Fruit fly (Drosophila melanogaster) whole organism, embryonic: ENCODE results near the gene CG1983.

Experiments
- ATbp ChIP-seq: fragments of 200-800 bp; sonication (Bioruptor generic); optimal IDR thresholded peaks from 2 replicates; lab custom pipeline; 2017; ENCODE audit warnings: missing biosample characterization, mild to moderate bottlenecking, missing genetic modification characterization, missing genetic modification reagents
- Abd-B ChIP-seq: fragments of 200-800 bp; sonication (Bioruptor generic); optimal IDR thresholded peaks from 2 replicates; lab custom pipeline; 2018; ENCODE audit warnings: missing biosample characterization, mild to moderate bottlenecking, missing genetic modification characterization, moderate library complexity
- Atf-2 ChIP-seq: fragments of 200-800 bp; sonication (Bioruptor generic); optimal IDR thresholded peaks from 2 replicates; lab custom pipeline; 2016; ENCODE audit warnings: missing biosample characterization, missing genetic modification characterization
- B-H1 ChIP-seq: fragments of 200-800 bp; sonication (Bioruptor generic); IDR thresholded peaks from 3 replicates; pipeline ENCODE4 v1.3.6; 2022; ENCODE audit warnings: missing biosample characterization, missing genetic modification characterization
- CG12155 ChIP-seq: fragments of 200-800 bp; sonication (Bioruptor generic); optimal IDR thresholded peaks from 3 replicates; lab custom pipeline; 2016; ENCODE audit warnings: missing biosample characterization, missing genetic modification characterization
- CG16779 ChIP-seq: fragments of 200-800 bp; sonication (Bioruptor generic); IDR thresholded peaks from 2 replicates; pipeline ENCODE4 v1.3.6; 2022; ENCODE audit warnings: missing biosample characterization, missing genetic modification characterization
- CG17328 ChIP-seq: fragments of 200-800 bp; sonication (Bioruptor generic); IDR thresholded peaks from 2 replicates; pipeline ENCODE4 v1.3.6; 2022; ENCODE audit warnings: missing biosample characterization, missing genetic modification characterization
- CG18262 ChIP-seq: fragments of 200-800 bp; optimal IDR thresholded peaks from 3 replicates; lab custom pipeline; 2019; ENCODE audit warnings: missing biosample characterization, mild to moderate bottlenecking, missing genetic modification characterization, moderate library complexity
- CG18476 ChIP-seq: fragments of 200-800 bp; sonication (Bioruptor generic); optimal IDR thresholded peaks from 2 replicates; lab custom pipeline; 2016; ENCODE audit warnings: missing biosample characterization, mild to moderate bottlenecking, missing genetic modification characterization
- CG2116 ChIP-seq: fragments of 200-800 bp; sonication (Bioruptor generic); optimal IDR thresholded peaks from 3 replicates; lab custom pipeline; 2018; ENCODE audit warnings: missing biosample characterization, mild to moderate bottlenecking, missing genetic modification characterization
- CG2678 ChIP-seq: fragments of 200-800 bp; sonication (Bioruptor generic); optimal IDR thresholded peaks from 3 replicates; lab custom pipeline; 2019; ENCODE audit warnings: missing biosample characterization, mild to moderate bottlenecking, missing genetic modification characterization, moderate library complexity
- CG2889 ChIP-seq: fragments of 200-800 bp; sonication (Bioruptor generic); IDR thresholded peaks from 3 replicates; pipeline ENCODE4 v1.3.6; 2022; ENCODE audit warnings: missing biosample characterization, missing genetic modification characterization
- CG3847 ChIP-seq: fragments of 200-800 bp; sonication (Bioruptor generic); IDR thresholded peaks from 2 replicates; pipeline ENCODE4 v1.3.6; 2022; ENCODE audit warnings: missing biosample characterization, missing genetic modification characterization
- CG4820 ChIP-seq: fragments of 200-800 bp; sonication (Bioruptor generic); optimal IDR thresholded peaks from 3 replicates; lab custom pipeline; 2016; ENCODE audit warnings: missing biosample characterization, missing genetic modification characterization
- CG5245 ChIP-seq: fragments of 200-800 bp; sonication (Bioruptor generic); optimal IDR thresholded peaks from 3 replicates; lab custom pipeline; 2016; ENCODE audit warnings: missing biosample characterization, missing genetic modification characterization
- CG5953 ChIP-seq: fragments of 200-800 bp; sonication (Bioruptor generic); IDR thresholded peaks from 2 replicates; pipeline ENCODE4 v1.3.6; 2022; ENCODE audit warnings: missing biosample characterization, missing genetic modification characterization
- CG6254 ChIP-seq: fragments of 200-800 bp; sonication (Bioruptor generic); optimal IDR thresholded peaks from 3 replicates; lab custom pipeline; 2017; ENCODE audit warnings: mild to moderate bottlenecking, missing biosample characterization, missing genetic modification reagents, missing genetic modification characterization
- CG6272 ChIP-seq: fragments of 200-800 bp; sonication (Bioruptor generic); IDR thresholded peaks from 2 replicates; pipeline ENCODE4 v1.3.6; 2022; ENCODE audit warnings: missing biosample characterization, missing genetic modification characterization
- CG6765 ChIP-seq: fragments of 200-800 bp; sonication (Bioruptor generic); optimal IDR thresholded peaks from 3 replicates; lab custom pipeline; 2017; ENCODE audit warnings: missing biosample characterization, mild to moderate bottlenecking, missing genetic modification characterization
- CG6791 ChIP-seq: fragments of 200-800 bp; sonication (Bioruptor generic); IDR thresholded peaks from 3 replicates; pipeline ENCODE4 v1.3.6; 2022; ENCODE audit warnings: missing biosample characterization, missing genetic modification characterization; ENCODE audit not compliant: partially characterized antibody
- CG7786 ChIP-seq: fragments of 200-800 bp; sonication (Bioruptor generic); optimal IDR thresholded peaks from 2 replicates; lab custom pipeline; 2016; ENCODE audit warnings: missing biosample characterization, missing genetic modification characterization
- CG8359 ChIP-seq: fragments of 200-800 bp; sonication (Bioruptor generic); optimal IDR thresholded peaks from 2 replicates; lab custom pipeline; 2017; ENCODE audit warnings: missing biosample characterization, mild to moderate bottlenecking, missing genetic modification characterization, borderline replicate concordance
- CG8765 ChIP-seq: fragments of 200-800 bp; sonication (Bioruptor generic); IDR thresholded peaks from 2 replicates; pipeline ENCODE4 v1.3.6; 2022; ENCODE audit warnings: missing biosample characterization, missing genetic modification characterization
- CG8944 ChIP-seq: fragments of 200-800 bp; sonication (Bioruptor generic); optimal IDR thresholded peaks from 3 replicates; lab custom pipeline; 2016; ENCODE audit warnings: missing biosample characterization, missing genetic modification characterization
- CG9437 ChIP-seq: fragments of 200-800 bp; sonication (Bioruptor generic); optimal IDR thresholded peaks from 2 replicates; lab custom pipeline; 2018; ENCODE audit warnings: missing biosample characterization, mild to moderate bottlenecking, missing genetic modification characterization
- CG9797 ChIP-seq: fragments of 200-800 bp; sonication (Bioruptor generic); optimal IDR thresholded peaks from 3 replicates; lab custom pipeline; 2018; ENCODE audit warnings: missing biosample characterization, mild to moderate bottlenecking, missing genetic modification characterization
- Dad ChIP-seq: fragments of 200-800 bp; sonication (Bioruptor generic); optimal IDR thresholded peaks from 3 replicates; lab custom pipeline; 2016; ENCODE audit warnings: missing biosample characterization, missing genetic modification characterization
- Dip2 ChIP-seq: fragments of 200-800 bp; sonication (Bioruptor generic); IDR thresholded peaks from 2 replicates; pipeline ENCODE4 v1.3.6; 2022; ENCODE audit warnings: missing biosample characterization, missing genetic modification characterization
- Dref ChIP-seq: fragments of 200-800 bp; sonication (Bioruptor generic); IDR thresholded peaks from 2 replicates; pipeline ENCODE4 v1.3.6; 2022; ENCODE audit warnings: missing biosample characterization, missing genetic modification characterization
- ERR ChIP-seq: fragments of 200-800 bp; sonication (Bioruptor generic); optimal IDR thresholded peaks from 2 replicates; lab custom pipeline; 2016; ENCODE audit warnings: missing biosample characterization, missing genetic modification characterization
- Eip74EF ChIP-seq, 2 experiments: fragments of 200-800 bp in 1 of 2; fragments of >200 bp in 1 of 2; sonication (Bioruptor generic) in 1 of 2; optimal IDR thresholded peaks; 2 replicates each; lab custom pipeline; 2017 to 2019; ENCODE audit warnings: missing biosample characterization in 2 of 2, missing genetic modification characterization in 2 of 2, mild to moderate bottlenecking in 1 of 2, moderate library complexity in 1 of 2
- Gsc ChIP-seq: fragments of 200-800 bp; sonication (Bioruptor generic); IDR thresholded peaks from 2 replicates; pipeline ENCODE4 v1.3.6; 2022; ENCODE audit warnings: missing biosample characterization, missing genetic modification characterization
- Jarid2 ChIP-seq: fragments of 200-800 bp; sonication (Bioruptor generic); optimal IDR thresholded peaks from 3 replicates; lab custom pipeline; 2017; ENCODE audit warnings: mild to moderate bottlenecking, missing biosample characterization, missing genetic modification reagents, missing genetic modification characterization
- NK7.1 ChIP-seq: fragments of 200-800 bp; sonication (Bioruptor generic); optimal IDR thresholded peaks from 3 replicates; lab custom pipeline; 2016; ENCODE audit warnings: missing biosample characterization, missing genetic modification characterization
- Nf-YA ChIP-seq: fragments of 200-800 bp; sonication (Bioruptor generic); IDR thresholded peaks from 2 replicates; pipeline ENCODE4 v1.3.6; 2022; ENCODE audit warnings: missing biosample characterization, missing genetic modification characterization
- ase ChIP-seq: fragments of 200-800 bp; sonication (Bioruptor generic); IDR thresholded peaks from 3 replicates; pipeline ENCODE4 v1.3.6; 2022; ENCODE audit warnings: missing biosample characterization, missing genetic modification characterization
- br ChIP-seq: fragments of >200 bp; optimal IDR thresholded peaks from 2 replicates; lab custom pipeline; 2017
- crc ChIP-seq: fragments of 200-800 bp; sonication (Bioruptor generic); optimal IDR thresholded peaks from 2 replicates; lab custom pipeline; 2016; ENCODE audit warnings: missing biosample characterization, missing genetic modification characterization
- dmrt99B ChIP-seq: fragments of 200-800 bp; sonication (Bioruptor generic); optimal IDR thresholded peaks from 2 replicates; lab custom pipeline; 2018; ENCODE audit warnings: missing biosample characterization, mild to moderate bottlenecking, missing genetic modification characterization, moderate library complexity
- dysf ChIP-seq: fragments of 200-800 bp; sonication (Bioruptor generic); IDR thresholded peaks from 3 replicates; pipeline ENCODE4 v1.3.6; 2022; ENCODE audit warnings: missing biosample characterization, missing genetic modification characterization
- grau ChIP-seq: fragments of 200-800 bp; optimal IDR thresholded peaks from 3 replicates; lab custom pipeline; 2019; ENCODE audit warnings: missing biosample characterization, mild to moderate bottlenecking, missing genetic modification characterization, moderate library complexity
- hbn ChIP-seq: fragments of 200-800 bp; sonication (Bioruptor generic); IDR thresholded peaks from 2 replicates; pipeline ENCODE4 v1.3.6; 2022; ENCODE audit warnings: missing biosample characterization, missing genetic modification characterization; ENCODE audit not compliant: partially characterized antibody
- lmd ChIP-seq: fragments of 200-800 bp; sonication (Bioruptor generic); IDR thresholded peaks from 2 replicates; pipeline ENCODE4 v1.3.6; 2022; ENCODE audit warnings: missing biosample characterization, missing genetic modification characterization
- mirr ChIP-seq: fragments of 200-800 bp; sonication (Bioruptor generic); optimal IDR thresholded peaks from 3 replicates; lab custom pipeline; 2018; ENCODE audit warnings: missing biosample characterization, mild to moderate bottlenecking, missing genetic modification characterization
- nau ChIP-seq: fragments of 200-800 bp; sonication (Bioruptor generic); optimal IDR thresholded peaks from 3 replicates; lab custom pipeline; 2017; ENCODE audit warnings: missing biosample characterization, mild to moderate bottlenecking, missing genetic modification characterization, missing genetic modification reagents
- nom ChIP-seq: fragments of 200-800 bp; sonication (Bioruptor generic); optimal IDR thresholded peaks from 2 replicates; lab custom pipeline; 2017; ENCODE audit warnings: missing biosample characterization, missing genetic modification characterization, mild to moderate bottlenecking, moderate library complexity, missing genetic modification reagents
- onecut ChIP-seq: fragments of 200-800 bp; sonication (Bioruptor generic); IDR thresholded peaks from 2 replicates; pipeline ENCODE4 v1.3.6; 2022; ENCODE audit warnings: missing biosample characterization, missing genetic modification characterization
- salm ChIP-seq: fragments of 200-800 bp; sonication (Bioruptor generic); optimal IDR thresholded peaks from 2 replicates; lab custom pipeline; 2018; ENCODE audit warnings: missing biosample characterization, mild to moderate bottlenecking, missing genetic modification characterization
- sima ChIP-seq: fragments of 200-800 bp; sonication (Bioruptor generic); optimal IDR thresholded peaks from 2 replicates; lab custom pipeline; 2016; ENCODE audit warnings: missing biosample characterization, missing genetic modification characterization
- ssp ChIP-seq: fragments of 200-800 bp; sonication (Bioruptor generic); IDR thresholded peaks from 2 replicates; pipeline ENCODE4 v1.3.6; 2022; ENCODE audit warnings: missing biosample characterization, missing genetic modification characterization
- ttk ChIP-seq: fragments of 200-800 bp; sonication (Bioruptor generic); IDR thresholded peaks from 2 replicates; pipeline ENCODE4 v2.1.2; 2022; ENCODE audit warnings: missing biosample characterization, missing genetic modification characterization

Gene CG1983

dm6 chr3R:30195606-30196049 is 18.1 kb upstream of the CG1983 start (continued):
- TF ChIP-seq ERR (GFP tag; lab: Kevin White, UChicago) = peak; percentile 11
- no peak for TF ChIP-seq Dad (GFP tag; lab: Kevin White, UChicago)
- TF ChIP-seq CG9437 (GFP tag; lab: Kevin White, UChicago) = no peak
- TF ChIP-seq mirr (GFP tag; lab: Kevin White, UChicago) = peak; percentile 42
- no peak for TF ChIP-seq nom (GFP tag; lab: Kevin White, UChicago)
- TF ChIP-seq Atf-2 (GFP tag; lab: Kevin White, UChicago) = no peak
- no peak for TF ChIP-seq CG4820 (GFP tag; lab: Kevin White, UChicago)
- 0 out of 3 replicates have a peak, but pooled peaks have one; percentile 4 for TF ChIP-seq CG2889
- peak; percentile 63 for TF ChIP-seq CG3847
- TF ChIP-seq Nf-YA (GFP tag; lab: Robert Waterston, UW) = 0 out of 2 replicates have a peak, but pooled peaks have one; percentile 27
- 0 out of 2 replicates have a peak, but pooled peaks have one; percentile 20 for TF ChIP-seq ttk (GFP tag; lab: Robert Waterston, UW)
- peak; percentile 59 for TF ChIP-seq CG2678 (tag; lab: Kevin White, UChicago)
- no peak for TF ChIP-seq CG18476 (GFP tag; lab: Kevin White, UChicago)
- TF ChIP-seq salm (tag; lab: Kevin White, UChicago) = no peak
- peak; percentile 47 for TF ChIP-seq CG8944 (GFP tag; lab: Kevin White, UChicago)
- no peak for TF ChIP-seq CG6254 (GFP tag; lab: Kevin White, UChicago)
- TF ChIP-seq CG6272 (GFP tag; lab: Robert Waterston, UW) = 0 out of 2 replicates have a peak, but pooled peaks have one; percentile 16
- peak; percentile 20 for TF ChIP-seq CG18262 (tag; lab: Kevin White, UChicago)
- no peak for TF ChIP-seq CG6765
- TF ChIP-seq CG2116 = peak; percentile 0
- TF ChIP-seq ssp = no peak
- no peak for TF ChIP-seq CG8765 (GFP tag; lab: Robert Waterston, UW)
- no peak for TF ChIP-seq Abd-B (GFP tag; lab: Kevin White, UChicago)
- peak; percentile 28; the same call in 1 of the 2 replicates for TF ChIP-seq Dref
- TF ChIP-seq Gsc (GFP tag; lab: Robert Waterston, UW) = no peak
- TF ChIP-seq CG7786 = peak; percentile 37
- peak; percentile 14 for TF ChIP-seq nau (GFP tag; lab: Kevin White, UChicago)
- no peak for TF ChIP-seq crc (GFP tag; lab: Kevin White, UChicago)
- TF ChIP-seq CG8359 = no peak
- TF ChIP-seq grau (tag; lab: Kevin White, UChicago) = peak; percentile 55
- peak; percentile 7 for TF ChIP-seq CG12155 (GFP tag; lab: Kevin White, UChicago)
- TF ChIP-seq CG16779 (GFP tag; lab: Robert Waterston, UW) = peak; percentile 71
- TF ChIP-seq hbn (GFP tag; lab: Robert Waterston, UW) = no peak
- TF ChIP-seq sima (GFP tag; lab: Kevin White, UChicago) = no peak
- no peak for TF ChIP-seq CG5953
- TF ChIP-seq NK7.1 (GFP tag; lab: Kevin White, UChicago) = no peak
- 0 out of 3 replicates have a peak, but pooled peaks have one; percentile 35 for TF ChIP-seq CG6791
- peak; percentile 68 for TF ChIP-seq dysf
- TF ChIP-seq dmrt99B (tag; lab: Kevin White, UChicago) = peak; percentile 2
- no peak for TF ChIP-seq Dip2 (GFP tag; lab: Robert Waterston, UW)
- TF ChIP-seq Eip74EF (GFP tag; optimal IDR thresholded peaks at IDR 0.05; lab: Kevin White, UChicago) = no peak
- TF ChIP-seq B-H1 (GFP tag; lab: Robert Waterston, UW) = peak; percentile 40; the same call in 1 of the 3 replicates
- peak; percentile 6 for TF ChIP-seq CG5245
- peak; percentile 45 for TF ChIP-seq Jarid2 (GFP tag; lab: Kevin White, UChicago)
- peak; percentile 43; the same call in 1 of the 3 replicates for TF ChIP-seq ase (GFP tag; lab: Robert Waterston, UW)
- TF ChIP-seq onecut (GFP tag; lab: Robert Waterston, UW) = no peak
- TF ChIP-seq lmd (GFP tag; lab: Robert Waterston, UW) = peak; percentile 72
- TF ChIP-seq CG17328 (GFP tag; lab: Robert Waterston, UW) = no peak; the same call in 1 of the 2 replicates
- TF ChIP-seq br (lab: Kevin White, UChicago) = no peak
- TF ChIP-seq ATbp (GFP tag; lab: Kevin White, UChicago) = peak; percentile 14
- TF ChIP-seq CG9797 (GFP tag; lab: Kevin White, UChicago) = no peak
